Worm (Caenorhabditis elegans): ENCODE measurements around the gene F13H8.12.

ce11 chrII:6221470-6221869 lies 40.9 kb upstream of the F13H8.12 start:
- TF ChIP-seq hlh-6 (tag; optimal IDR thresholded peaks at IDR 0.05), result no peak
- no peak for TF ChIP-seq lin-11 (tag; optimal IDR thresholded peaks at IDR 0.05)
- TF ChIP-seq F13H6.1 (tag; optimal IDR thresholded peaks at IDR 0.05), result no peak
- TF ChIP-seq ama-1 (optimal IDR thresholded peaks at IDR 0.05), result no peak
- TF ChIP-seq fax-1 (tag; optimal IDR thresholded peaks at IDR 0.05), result no peak
- TF ChIP-seq elt-4 (tag; optimal IDR thresholded peaks at IDR 0.05), result no peak
